Fruit fly (Drosophila melanogaster) whole organism, embryonic: Measurements from ENCODE around the gene CG6325.

ENCODE experiments used
- CG10209 ChIP-seq: fragments of 200-800 bp; sonication (Bioruptor generic); optimal IDR thresholded peaks from 3 replicates; lab custom pipeline; 2017; ENCODE audit warnings: missing biosample characterization, mild to moderate bottlenecking, missing genetic modification characterization, missing genetic modification reagents
- CG1024 ChIP-seq: fragments of 200-800 bp; sonication (Bioruptor generic); IDR thresholded peaks from 2 replicates; pipeline ENCODE4 v1.3.6; 2022; ENCODE audit warnings: missing biosample characterization, missing genetic modification characterization
- CG10462 ChIP-seq: fragments of 200-800 bp; sonication (Bioruptor generic); optimal IDR thresholded peaks from 2 replicates; lab custom pipeline; 2016; ENCODE audit warnings: missing biosample characterization, missing genetic modification characterization
- CG11085 ChIP-seq: fragments of 200-800 bp; sonication (Bioruptor generic); IDR thresholded peaks from 2 replicates; pipeline ENCODE4 v1.3.6; 2022; ENCODE audit warnings: missing biosample characterization, missing genetic modification characterization
- CG12155 ChIP-seq: fragments of 200-800 bp; sonication (Bioruptor generic); optimal IDR thresholded peaks from 3 replicates; lab custom pipeline; 2016; ENCODE audit warnings: missing biosample characterization, missing genetic modification characterization
- CG12659 ChIP-seq: fragments of 200-800 bp; sonication (Bioruptor generic); optimal IDR thresholded peaks from 3 replicates; lab custom pipeline; 2017; ENCODE audit warnings: mild to moderate bottlenecking, missing biosample characterization, missing genetic modification reagents, missing genetic modification characterization
- CG13123 ChIP-seq: fragments of 200-800 bp; sonication (Bioruptor generic); optimal IDR thresholded peaks from 2 replicates; lab custom pipeline; 2016; ENCODE audit warnings: missing biosample characterization, missing genetic modification characterization
- CG15011 ChIP-seq: fragments of 200-800 bp; sonication (Bioruptor generic); optimal IDR thresholded peaks from 3 replicates; lab custom pipeline; 2018; ENCODE audit warnings: missing biosample characterization, mild to moderate bottlenecking, missing genetic modification characterization
- CG17361 ChIP-seq: fragments of 200-800 bp; sonication (Bioruptor generic); IDR thresholded peaks from 3 replicates; pipeline ENCODE4 v1.3.6; 2022; ENCODE audit warnings: missing biosample characterization, missing genetic modification characterization
- CG18764 ChIP-seq: fragments of 200-800 bp; sonication (Bioruptor generic); optimal IDR thresholded peaks from 3 replicates; lab custom pipeline; 2016; ENCODE audit warnings: missing biosample characterization, missing genetic modification characterization
- CG2116 ChIP-seq: fragments of 200-800 bp; sonication (Bioruptor generic); optimal IDR thresholded peaks from 3 replicates; lab custom pipeline; 2018; ENCODE audit warnings: missing biosample characterization, mild to moderate bottlenecking, missing genetic modification characterization
- CG2120 ChIP-seq: fragments of 200-800 bp; sonication (Bioruptor generic); optimal IDR thresholded peaks from 3 replicates; lab custom pipeline; 2016; ENCODE audit warnings: missing biosample characterization, missing genetic modification characterization
- CG6854 ChIP-seq: fragments of 200-800 bp; sonication (Bioruptor generic); optimal IDR thresholded peaks from 3 replicates; lab custom pipeline; 2017; ENCODE audit warnings: missing biosample characterization, mild to moderate bottlenecking, missing genetic modification characterization
- CG7372 ChIP-seq: fragments of 200-800 bp; sonication (Bioruptor generic); IDR thresholded peaks from 2 replicates; pipeline ENCODE4 v1.3.6; 2022; ENCODE audit warnings: missing biosample characterization, missing genetic modification characterization
- CG8290 ChIP-seq, 3 experiments: fragments of 200-800 bp; sonication (Bioruptor generic); optimal IDR thresholded peaks; 2 replicates each; lab custom pipeline; 2016 to 2019; ENCODE audit warnings: missing biosample characterization in 3 of 3, missing genetic modification characterization in 3 of 3, mild to moderate bottlenecking in 2 of 3, moderate library complexity in 1 of 3
- CG9797 ChIP-seq: fragments of 200-800 bp; sonication (Bioruptor generic); optimal IDR thresholded peaks from 3 replicates; lab custom pipeline; 2018; ENCODE audit warnings: missing biosample characterization, mild to moderate bottlenecking, missing genetic modification characterization
- D19A ChIP-seq: fragments of 200-800 bp; optimal IDR thresholded peaks from 3 replicates; lab custom pipeline; 2019; ENCODE audit warnings: missing biosample characterization, mild to moderate bottlenecking, missing genetic modification characterization, moderate library complexity
- Deaf1 ChIP-seq: fragments of 200-800 bp; optimal IDR thresholded peaks from 3 replicates; lab custom pipeline; 2019; ENCODE audit warnings: missing biosample characterization, mild to moderate bottlenecking, missing genetic modification characterization, moderate library complexity
- Gug ChIP-seq: fragments of 200-800 bp; sonication (Bioruptor generic); IDR thresholded peaks from 4 replicates; pipeline ENCODE4 v1.3.6; 2022; ENCODE audit warnings: missing biosample characterization, missing genetic modification characterization
- HHEX ChIP-seq: fragments of 200-800 bp; sonication (Bioruptor generic); optimal IDR thresholded peaks from 3 replicates; lab custom pipeline; 2017; ENCODE audit warnings: missing biosample characterization, mild to moderate bottlenecking, missing genetic modification characterization, missing genetic modification reagents
- HLHmδ ChIP-seq: fragments of 200-800 bp; sonication (Bioruptor generic); optimal IDR thresholded peaks from 2 replicates; lab custom pipeline; 2018; ENCODE audit warnings: missing biosample characterization, mild to moderate bottlenecking, missing genetic modification characterization, moderate library complexity
- Hmr ChIP-seq: fragments of 200-800 bp; sonication (Bioruptor generic); optimal IDR thresholded peaks from 3 replicates; lab custom pipeline; 2017; ENCODE audit warnings: mild to moderate bottlenecking, missing biosample characterization, missing genetic modification reagents, missing genetic modification characterization
- Hmx ChIP-seq: fragments of 200-800 bp; sonication (Bioruptor generic); optimal IDR thresholded peaks from 2 replicates; lab custom pipeline; 2016; ENCODE audit warnings: missing biosample characterization, missing genetic modification characterization
- Lhr ChIP-seq: fragments of 200-800 bp; sonication (Bioruptor generic); optimal IDR thresholded peaks from 3 replicates; lab custom pipeline; 2017; ENCODE audit warnings: mild to moderate bottlenecking, missing biosample characterization, missing genetic modification reagents, missing genetic modification characterization
- MTF-1 ChIP-seq: fragments of 200-800 bp; sonication (Bioruptor generic); optimal IDR thresholded peaks from 2 replicates; lab custom pipeline; 2018; ENCODE audit warnings: missing biosample characterization, mild to moderate bottlenecking, missing genetic modification characterization, borderline replicate concordance
- NfI ChIP-seq: fragments of 200-800 bp; sonication (Bioruptor generic); optimal IDR thresholded peaks from 3 replicates; lab custom pipeline; 2018; ENCODE audit warnings: missing biosample characterization, mild to moderate bottlenecking, missing genetic modification characterization, moderate library complexity
- Spps ChIP-seq: fragments of 200-800 bp; sonication (Bioruptor generic); optimal IDR thresholded peaks from 2 replicates; lab custom pipeline; 2018; ENCODE audit warnings: missing biosample characterization, mild to moderate bottlenecking, missing genetic modification characterization
- Stat92E ChIP-seq, 3 experiments: fragments of >200 bp in 2 of 3; fragments of 200-800 bp in 1 of 3; sonication (Bioruptor generic) in 1 of 3; optimal IDR thresholded peaks; 2 replicates each; lab custom pipeline; 2017 to 2019; ENCODE audit warnings: missing biosample characterization in 3 of 3, missing genetic modification characterization in 3 of 3, mild to moderate bottlenecking in 1 of 3, moderate library complexity in 1 of 3
- Xbp1 ChIP-seq: fragments of 200-800 bp; sonication (Bioruptor generic); optimal IDR thresholded peaks from 3 replicates; lab custom pipeline; 2016; ENCODE audit warnings: missing biosample characterization, mild to moderate bottlenecking, missing genetic modification characterization
- ac ChIP-seq: fragments of 200-800 bp; sonication (Bioruptor generic); optimal IDR thresholded peaks from 3 replicates; lab custom pipeline; 2017; ENCODE audit warnings: missing biosample characterization, mild to moderate bottlenecking, missing genetic modification characterization
- corto ChIP-seq: fragments of 200-800 bp; sonication (Bioruptor generic); optimal IDR thresholded peaks from 2 replicates; lab custom pipeline; 2016; ENCODE audit warnings: missing biosample characterization, mild to moderate bottlenecking, missing genetic modification characterization, moderate library complexity
- crp ChIP-seq, 2 experiments: fragments of 200-800 bp; sonication (Bioruptor generic); optimal IDR thresholded peaks; 2 replicates in 1 of 2; 3 replicates in 1 of 2; lab custom pipeline; 2017; ENCODE audit warnings: missing biosample characterization in 2 of 2, missing genetic modification characterization in 2 of 2, mild to moderate bottlenecking in 1 of 2, moderate library complexity in 1 of 2
- esg ChIP-seq: fragments of 200-800 bp; sonication (Bioruptor generic); conservative IDR thresholded peaks from 2 replicates; pipeline ENCODE4 v1.3.6; 2022; ENCODE audit warnings: missing biosample characterization, missing genetic modification characterization
- eve ChIP-seq, 2 experiments: fragments of >200 bp; optimal IDR thresholded peaks; 2 replicates each; lab custom pipeline; 2017; ENCODE audit warnings: missing biosample characterization in 2 of 2, missing genetic modification characterization in 2 of 2
- gcm2 ChIP-seq: fragments of 200-800 bp; sonication (Bioruptor generic); optimal IDR thresholded peaks from 2 replicates; lab custom pipeline; 2016; ENCODE audit warnings: missing biosample characterization, missing genetic modification characterization
- grau ChIP-seq: fragments of 200-800 bp; optimal IDR thresholded peaks from 3 replicates; lab custom pipeline; 2019; ENCODE audit warnings: missing biosample characterization, mild to moderate bottlenecking, missing genetic modification characterization, moderate library complexity
- her ChIP-seq: fragments of 200-800 bp; sonication (Bioruptor generic); optimal IDR thresholded peaks from 2 replicates; lab custom pipeline; 2016; ENCODE audit warnings: missing biosample characterization, missing genetic modification characterization
- insv ChIP-seq, 2 experiments: fragments of 200-800 bp; sonication (Bioruptor generic); optimal IDR thresholded peaks; 3 replicates each; lab custom pipeline; 2016 to 2018; ENCODE audit warnings: missing biosample characterization in 2 of 2, missing genetic modification characterization in 2 of 2
- lab ChIP-seq: fragments of 200-800 bp; sonication (Bioruptor generic); optimal IDR thresholded peaks from 3 replicates; lab custom pipeline; 2017; ENCODE audit warnings: missing biosample characterization, missing genetic modification characterization, mild to moderate bottlenecking, moderate library complexity, missing genetic modification reagents
- lola ChIP-seq, 3 experiments: fragments of >200 bp in 2 of 3; fragments of 200-800 bp in 1 of 3; sonication (Bioruptor generic) in 1 of 3; optimal IDR thresholded peaks; 2 replicates each; lab custom pipeline; 2017 to 2019; ENCODE audit warnings: missing biosample characterization in 3 of 3, missing genetic modification characterization in 3 of 3, mild to moderate bottlenecking in 1 of 3, moderate library complexity in 1 of 3
- nerfin-2 ChIP-seq: fragments of 200-800 bp; sonication (Bioruptor generic); IDR thresholded peaks from 2 replicates; pipeline ENCODE4 v1.3.6; 2022; ENCODE audit warnings: missing biosample characterization, missing genetic modification characterization; ENCODE audit not compliant: partially characterized antibody
- pho ChIP-seq: fragments of 200-800 bp; sonication (Bioruptor generic); optimal IDR thresholded peaks from 2 replicates; lab custom pipeline; 2016; ENCODE audit warnings: missing biosample characterization, missing genetic modification characterization
- rib ChIP-seq: fragments of 200-800 bp; sonication (Bioruptor generic); IDR thresholded peaks from 2 replicates; pipeline ENCODE4 v1.3.6; 2022; ENCODE audit warnings: missing biosample characterization, missing genetic modification characterization
- sens ChIP-seq: fragments of 200-800 bp; sonication (Bioruptor generic); peaks from one replicate; lab custom pipeline; 2016; ENCODE audit warnings: missing biosample characterization, missing genetic modification characterization
- shn ChIP-seq: fragments of 200-800 bp; sonication (Bioruptor generic); optimal IDR thresholded peaks from 3 replicates; lab custom pipeline; 2016; ENCODE audit warnings: missing biosample characterization, missing genetic modification characterization
- sima ChIP-seq: fragments of 200-800 bp; sonication (Bioruptor generic); optimal IDR thresholded peaks from 2 replicates; lab custom pipeline; 2016; ENCODE audit warnings: missing biosample characterization, missing genetic modification characterization
- tx ChIP-seq: fragments of 200-800 bp; sonication (Bioruptor generic); optimal IDR thresholded peaks from 2 replicates; lab custom pipeline; 2016; ENCODE audit warnings: missing biosample characterization, missing genetic modification characterization
- unc-4 ChIP-seq: fragments of 200-800 bp; sonication (Bioruptor generic); IDR thresholded peaks from 2 replicates; pipeline ENCODE4 v1.3.6; 2022; ENCODE audit warnings: missing biosample characterization, missing genetic modification characterization; ENCODE audit not compliant: partially characterized antibody
- usp ChIP-seq: fragments of >200 bp; optimal IDR thresholded peaks from 2 replicates; lab custom pipeline; 2017; ENCODE audit warnings: missing biosample characterization, missing genetic modification characterization
- vnd ChIP-seq: fragments of 200-800 bp; sonication (Bioruptor generic); IDR thresholded peaks from 3 replicates; pipeline ENCODE4 v1.3.6; 2022; ENCODE audit warnings: missing biosample characterization, missing genetic modification characterization; ENCODE audit not compliant: partially characterized antibody

Gene CG6325

DNA sequence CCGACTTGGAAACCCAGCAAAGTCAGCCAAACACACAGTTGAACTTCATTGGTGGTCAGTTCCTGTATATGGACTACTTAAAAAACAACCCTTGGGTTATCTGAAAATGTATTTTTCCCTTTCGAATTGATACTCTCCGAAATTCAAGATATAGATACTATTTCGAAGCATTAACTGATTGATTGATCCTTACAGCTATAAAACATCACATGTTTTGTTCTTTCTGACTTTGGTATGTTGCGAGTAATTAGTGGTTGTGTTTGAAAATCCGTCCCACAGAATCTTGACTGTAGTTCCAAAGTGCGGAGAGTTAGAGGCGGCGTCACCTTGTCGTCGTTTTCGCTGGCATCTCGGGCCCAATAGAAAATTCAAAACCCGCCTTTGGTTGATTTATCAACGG lies 27.1 kb downstream of the CG6325 start (continued):
- TF ChIP-seq CG15011, result no peak
- no peak for TF ChIP-seq usp (GFP tag; lab: Kevin White, UChicago)
- TF ChIP-seq CG8290 (GFP tag; optimal IDR thresholded peaks at IDR 0.05; lab: Kevin White, UChicago), result no peak
- TF ChIP-seq CG8290 (tag; optimal IDR thresholded peaks at IDR 0.05; lab: Kevin White, UChicago), result peak in 1 of 2 experiments; percentile 49
- no peak for TF ChIP-seq CG11085 (GFP tag; lab: Robert Waterston, UW)
- TF ChIP-seq CG10462 (GFP tag; lab: Kevin White, UChicago), result no peak
- TF ChIP-seq HHEX (GFP tag; lab: Kevin White, UChicago), result peak; percentile 20
- peak; percentile 9 for TF ChIP-seq pho
- TF ChIP-seq crp (GFP tag; optimal IDR thresholded peaks at IDR 0.05; lab: Kevin White, UChicago), result no peak
- no peak for TF ChIP-seq tx
- no peak for TF ChIP-seq Lhr (GFP tag; lab: Kevin White, UChicago)
- peak; percentile 8 for TF ChIP-seq lab (GFP tag; lab: Kevin White, UChicago)
- TF ChIP-seq eve (GFP tag; optimal IDR thresholded peaks at IDR 0.05; lab: Kevin White, UChicago), result no peak
- peak; percentile 86 for TF ChIP-seq grau (tag; lab: Kevin White, UChicago)
- TF ChIP-seq CG1024 (GFP tag; lab: Robert Waterston, UW), result no peak
- TF ChIP-seq lola (GFP tag; optimal IDR thresholded peaks at IDR 0.05; lab: Kevin White, UChicago), result no peak
- TF ChIP-seq Gug, result no peak
- TF ChIP-seq Spps, result no peak
- no peak for TF ChIP-seq Xbp1
- TF ChIP-seq MTF-1 (GFP tag; lab: Kevin White, UChicago), result no peak
- TF ChIP-seq D19A (tag; lab: Kevin White, UChicago), result no peak
- TF ChIP-seq Stat92E (GFP tag; optimal IDR thresholded peaks at IDR 0.05; lab: Kevin White, UChicago), result no peak
- no peak for TF ChIP-seq insv (GFP tag; optimal IDR thresholded peaks at IDR 0.05; lab: Kevin White, UChicago)
- no peak for TF ChIP-seq sima (GFP tag; lab: Kevin White, UChicago)
- no peak for TF ChIP-seq rib (GFP tag; lab: Robert Waterston, UW)
- no peak for TF ChIP-seq CG6854 (GFP tag; lab: Kevin White, UChicago)
- TF ChIP-seq her (GFP tag; lab: Kevin White, UChicago), result peak; percentile 2
- TF ChIP-seq esg (GFP tag; lab: Robert Waterston, UW), result no peak
- no peak for TF ChIP-seq corto (GFP tag; lab: Kevin White, UChicago)
- TF ChIP-seq CG2116, result no peak
- no peak for TF ChIP-seq Hmx
- no peak for TF ChIP-seq nerfin-2 (GFP tag; lab: Robert Waterston, UW)
- no peak for TF ChIP-seq CG9797 (GFP tag; lab: Kevin White, UChicago)
- no peak for TF ChIP-seq CG18764 (GFP tag; lab: Kevin White, UChicago)
- TF ChIP-seq shn (GFP tag; lab: Kevin White, UChicago), result no peak
- no peak for TF ChIP-seq unc-4 (GFP tag; lab: Robert Waterston, UW)
- no peak for TF ChIP-seq CG7372 (GFP tag; lab: Robert Waterston, UW)
- TF ChIP-seq ac (GFP tag; lab: Kevin White, UChicago), result no peak
- no peak for TF ChIP-seq HLHmδ (GFP tag; lab: Kevin White, UChicago)
- TF ChIP-seq CG2120 (GFP tag; lab: Kevin White, UChicago), result peak; percentile 70
- no peak for TF ChIP-seq Hmr
- no peak for TF ChIP-seq CG17361 (GFP tag; lab: Robert Waterston, UW)
- no peak for TF ChIP-seq gcm2 (GFP tag; lab: Kevin White, UChicago)
- TF ChIP-seq CG12659 (GFP tag; lab: Kevin White, UChicago), result peak; percentile 4
- no peak for TF ChIP-seq CG13123 (GFP tag; lab: Kevin White, UChicago)
- no peak for TF ChIP-seq NfI (GFP tag; lab: Kevin White, UChicago)
- TF ChIP-seq CG10209 (GFP tag; lab: Kevin White, UChicago), result no peak
- TF ChIP-seq CG12155 (GFP tag; lab: Kevin White, UChicago), result peak; percentile 4
- TF ChIP-seq sens (GFP tag; lab: Kevin White, UChicago), result peak; percentile 64
- no peak for TF ChIP-seq vnd
- no peak for TF ChIP-seq Deaf1 (tag; lab: Kevin White, UChicago)
